Worm (Caenorhabditis elegans) whole organism, L2 larva: Measurements from ENCODE around the gene ZK228.4.

ENCODE experiments used
- C34F6.9 ChIP-seq: fragments of 150-350 bp; optimal IDR thresholded peaks from 2 replicates; lab custom pipeline; 2014; ENCODE audit warnings: missing biosample characterization, missing genetic modification characterization
- F13H6.1 ChIP-seq: sonication (generic microtip); optimal IDR thresholded peaks from 2 replicates; lab custom pipeline; 2016; ENCODE audit warnings: missing genetic modification characterization, missing compliant biosample characterization
- R02D3.7 ChIP-seq: fragments of 150-350 bp; optimal IDR thresholded peaks from 2 replicates; lab custom pipeline; 2014; ENCODE audit warnings: missing biosample characterization, missing genetic modification characterization
- Y55F3AM.14 ChIP-seq: fragments of 200-800 bp; sonication (Bioruptor generic); optimal IDR thresholded peaks from 2 replicates; lab custom pipeline; 2018; ENCODE audit warnings: mild to moderate bottlenecking, missing genetic modification characterization, missing compliant biosample characterization
- alr-1 ChIP-seq: fragments of 150-350 bp; optimal IDR thresholded peaks from 2 replicates; lab custom pipeline; 2014; ENCODE audit warnings: missing biosample characterization, missing genetic modification characterization
- aly-2 ChIP-seq: fragments of 150-350 bp; optimal IDR thresholded peaks from 2 replicates; lab custom pipeline; 2014; ENCODE audit warnings: missing biosample characterization, missing genetic modification characterization
- blmp-1 ChIP-seq: sonication (generic microtip); optimal IDR thresholded peaks from 2 replicates; lab custom pipeline; 2017; ENCODE audit warnings: missing genetic modification characterization, mild to moderate bottlenecking, missing compliant biosample characterization, antibody characterized with exemption, moderate library complexity; ENCODE audit not compliant: insufficient read depth
- ceh-82 ChIP-seq: fragments of 150-350 bp; optimal IDR thresholded peaks from 2 replicates; lab custom pipeline; 2014; ENCODE audit warnings: missing biosample characterization, missing genetic modification characterization
- egl-27 ChIP-seq: sonication (generic microtip); optimal IDR thresholded peaks from 3 replicates; lab custom pipeline; 2017; ENCODE audit warnings: missing biosample characterization, missing genetic modification reagents, missing genetic modification characterization
- elt-1 ChIP-seq: fragments of 150-350 bp; optimal IDR thresholded peaks from 2 replicates; lab custom pipeline; 2014; ENCODE audit warnings: missing biosample characterization, missing genetic modification characterization
- elt-3 ChIP-seq: sonication (generic microtip); optimal IDR thresholded peaks from 2 replicates; lab custom pipeline; 2017; ENCODE audit warnings: missing biosample characterization, missing genetic modification characterization
- fos-1 ChIP-seq: fragments of 150-350 bp; optimal IDR thresholded peaks from 2 replicates; lab custom pipeline; 2014; ENCODE audit warnings: missing biosample characterization, missing genetic modification characterization
- lin-11 ChIP-seq: fragments of 150-350 bp; sonication (generic microtip); optimal IDR thresholded peaks from 2 replicates; lab custom pipeline; 2014; ENCODE audit warnings: missing biosample characterization, missing genetic modification characterization, inconsistent platforms, mixed read lengths
- lin-13 ChIP-seq: fragments of 150-350 bp; optimal IDR thresholded peaks from 2 replicates; lab custom pipeline; 2014; ENCODE audit warnings: missing biosample characterization, missing genetic modification reagents, missing genetic modification characterization
- lin-39 ChIP-seq: fragments of 150-350 bp; optimal IDR thresholded peaks from 2 replicates; lab custom pipeline; 2014; ENCODE audit warnings: missing biosample characterization, missing genetic modification reagents, missing genetic modification characterization
- lsy-2 ChIP-seq, 2 experiments: fragments of 150-350 bp in 1 of 2; sonication (generic microtip) in 1 of 2; optimal IDR thresholded peaks; 2 replicates each; lab custom pipeline; 2014 to 2017; ENCODE audit warnings: missing biosample characterization in 2 of 2, missing genetic modification characterization in 2 of 2
- mab-5 ChIP-seq: fragments of 150-350 bp; optimal IDR thresholded peaks from 2 replicates; lab custom pipeline; 2014; ENCODE audit warnings: missing biosample characterization, missing genetic modification characterization
- mbf-1 ChIP-seq: sonication (generic microtip); optimal IDR thresholded peaks from 2 replicates; lab custom pipeline; 2017; ENCODE audit warnings: missing biosample characterization, missing genetic modification characterization
- mdl-1 ChIP-seq, 2 experiments: fragments of 150-350 bp in 1 of 2; sonication (generic microtip) in 1 of 2; optimal IDR thresholded peaks; 2 replicates each; lab custom pipeline; 2017; ENCODE audit warnings: missing biosample characterization in 2 of 2, missing genetic modification characterization in 2 of 2
- nhr-11 ChIP-seq: fragments of 150-350 bp; optimal IDR thresholded peaks from 2 replicates; lab custom pipeline; 2014; ENCODE audit warnings: missing biosample characterization, missing genetic modification characterization
- nhr-129 ChIP-seq: fragments of 150-350 bp; optimal IDR thresholded peaks from 2 replicates; lab custom pipeline; 2014; ENCODE audit warnings: missing biosample characterization, missing genetic modification characterization
- nhr-21 ChIP-seq: fragments of 150-350 bp; optimal IDR thresholded peaks from 2 replicates; lab custom pipeline; 2014; ENCODE audit warnings: missing biosample characterization, missing genetic modification characterization
- nhr-25 ChIP-seq: fragments of 150-350 bp; sonication (generic microtip); optimal IDR thresholded peaks from 3 replicates; lab custom pipeline; 2014; ENCODE audit warnings: missing biosample characterization, missing genetic modification characterization
- nhr-77 ChIP-seq: fragments of 150-350 bp; optimal IDR thresholded peaks from 2 replicates; lab custom pipeline; 2014; ENCODE audit warnings: missing biosample characterization, missing genetic modification characterization
- peb-1 ChIP-seq: fragments of 150-350 bp; optimal IDR thresholded peaks from 2 replicates; lab custom pipeline; 2014; ENCODE audit warnings: missing biosample characterization, missing genetic modification characterization
- skn-1 ChIP-seq: sonication (generic microtip); optimal IDR thresholded peaks from 2 replicates; lab custom pipeline; 2017; ENCODE audit warnings: missing biosample characterization, missing genetic modification characterization
- sma-3 ChIP-seq: sonication (generic microtip); optimal IDR thresholded peaks from 2 replicates; lab custom pipeline; 2016; ENCODE audit warnings: missing genetic modification reagents, missing genetic modification characterization, missing compliant biosample characterization
- sma-9 ChIP-seq, 2 experiments: fragments of 150-350 bp in 1 of 2; sonication (generic microtip) in 1 of 2; optimal IDR thresholded peaks; 2 replicates each; lab custom pipeline; 2014 to 2016; ENCODE audit warnings: missing genetic modification characterization in 2 of 2, mild to moderate bottlenecking in 1 of 2, missing biosample characterization in 1 of 2, missing compliant biosample characterization in 1 of 2, missing genetic modification reagents in 1 of 2, moderate library complexity in 1 of 2
- snpc-4 ChIP-seq: fragments of 150-350 bp; optimal IDR thresholded peaks from 2 replicates; lab custom pipeline; 2014; ENCODE audit warnings: missing biosample characterization, missing genetic modification characterization
- unc-39 ChIP-seq: fragments of 150-350 bp; optimal IDR thresholded peaks from 2 replicates; lab custom pipeline; 2014; ENCODE audit warnings: missing biosample characterization, missing genetic modification characterization
- unc-55 ChIP-seq: fragments of 150-350 bp; sonication (generic microtip); optimal IDR thresholded peaks from 3 replicates; lab custom pipeline; 2014; ENCODE audit warnings: missing biosample characterization, missing genetic modification reagents, missing genetic modification characterization
- zag-1 ChIP-seq: fragments of 150-350 bp; optimal IDR thresholded peaks from 2 replicates; lab custom pipeline; 2014; ENCODE audit warnings: missing biosample characterization, missing genetic modification characterization
- ztf-11 ChIP-seq: sonication (generic microtip); optimal IDR thresholded peaks from 2 replicates; lab custom pipeline; 2017; ENCODE audit warnings: missing biosample characterization, missing genetic modification characterization
- ztf-4 ChIP-seq: fragments of 150-350 bp; optimal IDR thresholded peaks from 2 replicates; lab custom pipeline; 2014; ENCODE audit warnings: missing biosample characterization, missing genetic modification characterization

Gene ZK228.4

ce11 chrV:18474223-18474622 lies 11.6 kb downstream of the ZK228.4 start, which contains the start of gene srh-181:
srh-181 (plus strand) TSS chrV:18474523.
- TF ChIP-seq lin-39 (tag; lab: Kevin White, UChicago) (no peak), alr-1 (tag; lab: Kevin White, UChicago) (no peak), ztf-11 (tag; lab: Kevin White, UChicago) (no peak), sma-9 (GFP tag; optimal IDR thresholded peaks at IDR 0.05; lab: Kevin White, UChicago) (no peak), sma-9 (tag; optimal IDR thresholded peaks at IDR 0.05; lab: Kevin White, UChicago) (no peak), aly-2 (no peak), mdl-1 (tag; optimal IDR thresholded peaks at IDR 0.05; lab: Kevin White, UChicago) (no peak), ceh-82 (tag; lab: Kevin White, UChicago) (no peak), ztf-4 (tag; lab: Kevin White, UChicago) (no peak), sma-3 (GFP tag; lab: Kevin White, UChicago) (no peak), nhr-77 (tag; lab: Kevin White, UChicago) (no peak), zag-1 (tag; lab: Kevin White, UChicago) (no peak)

DNA sequence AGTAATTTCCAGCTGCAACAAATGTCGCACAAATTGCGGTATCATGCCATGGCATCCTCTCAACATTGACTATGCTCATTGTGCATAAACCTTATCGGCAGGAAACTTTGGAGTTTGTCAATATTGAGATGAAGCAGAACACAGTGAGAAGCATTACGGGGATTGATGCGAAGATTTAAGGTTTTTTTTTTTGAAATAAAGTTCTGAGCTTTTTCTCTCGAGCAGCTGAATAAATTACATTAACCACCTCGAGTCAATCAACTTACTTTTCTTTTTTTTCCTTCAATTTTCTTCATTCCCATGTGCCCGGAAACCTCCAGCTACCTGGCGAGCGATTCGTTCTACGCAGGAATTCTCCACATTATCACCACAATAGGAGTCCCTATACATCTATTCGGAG lies 13.5 kb downstream of the ZK228.4 start, which contains the start of gene srh-179:
Gene srh-179 (plus strand): TSS at position 301 of the 400 bp plus-strand sequence.
- TF ChIP-seq nhr-129 (tag; lab: Kevin White, UChicago) (no peak), peb-1 (tag; lab: Kevin White, UChicago) (no peak), R02D3.7 (no peak), blmp-1 (tag; lab: Kevin White, UChicago) (no peak), nhr-11 (tag; lab: Kevin White, UChicago) (no peak)

- TF ChIP-seq lin-13 (GFP tag; lab: Kevin White, UChicago), result no peak
- no peak for TF ChIP-seq lsy-2 (tag; optimal IDR thresholded peaks at IDR 0.05; lab: Kevin White, UChicago)
These were observed 17.6 kb downstream of the ZK228.4 start, which contains the start of gene srh-178 for ce11 chrV:18480231-18480630. srh-178 (minus strand) TSS chrV:18480331.

DNA sequence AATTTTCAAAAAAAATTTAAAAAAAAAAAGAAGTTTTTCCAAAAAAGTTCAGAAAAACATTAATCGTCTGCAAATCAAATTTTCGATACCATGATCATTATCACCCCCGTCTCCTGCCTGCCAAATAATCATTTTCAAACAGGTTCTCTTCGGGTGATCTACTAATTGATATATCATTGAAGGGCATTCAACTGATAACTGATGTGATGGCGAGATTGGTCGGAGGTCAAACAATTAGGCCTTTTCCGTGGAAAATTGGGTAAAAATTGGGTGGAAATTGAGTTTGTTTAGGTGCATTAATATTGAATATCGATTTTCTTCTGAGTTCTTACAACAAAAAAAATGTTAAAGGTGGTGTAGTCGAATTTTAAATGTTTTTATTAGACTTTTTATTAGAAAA lies 24.6 kb downstream of the ZK228.4 start, which contains the start of gene Y51A2D.18:
Gene Y51A2D.18 (minus strand): TSS at position 101 of the 400 bp plus-strand sequence.
- TF ChIP-seq elt-3, result no peak
- TF ChIP-seq skn-1, result no peak
- no peak for TF ChIP-seq aly-2
- no peak for TF ChIP-seq snpc-4 (tag; lab: Kevin White, UChicago)
- TF ChIP-seq Y55F3AM.14 (GFP tag; lab: Kevin White, UChicago), result no peak
- TF ChIP-seq mbf-1 (tag; lab: Kevin White, UChicago), result no peak
- no peak for TF ChIP-seq ztf-4 (tag; lab: Kevin White, UChicago)
- TF ChIP-seq egl-27 (tag; lab: Kevin White, UChicago), result no peak
- no peak for TF ChIP-seq nhr-25
- no peak for TF ChIP-seq lin-11 (tag; lab: Kevin White, UChicago)
- no peak for TF ChIP-seq nhr-77 (tag; lab: Kevin White, UChicago)
- TF ChIP-seq nhr-129 (tag; lab: Kevin White, UChicago), result no peak
- no peak for TF ChIP-seq nhr-11 (tag; lab: Kevin White, UChicago)
- no peak for TF ChIP-seq mab-5 (tag; lab: Kevin White, UChicago)
- no peak for TF ChIP-seq peb-1 (tag; lab: Kevin White, UChicago)
- no peak for TF ChIP-seq fos-1
- TF ChIP-seq F13H6.1 (tag; lab: Kevin White, UChicago), result no peak
- TF ChIP-seq elt-1 (tag; lab: Kevin White, UChicago), result no peak

- peak; percentile 69 for TF ChIP-seq C34F6.9 (tag; lab: Kevin White, UChicago)
- no peak for TF ChIP-seq nhr-21 (tag; lab: Kevin White, UChicago)
- no peak for TF ChIP-seq ztf-4 (tag; lab: Kevin White, UChicago)
- peak; percentile 31 for TF ChIP-seq unc-39 (tag; lab: Kevin White, UChicago)
- TF ChIP-seq mdl-1 (tag; optimal IDR thresholded peaks at IDR 0.05; lab: Kevin White, UChicago), result peak in 1 of 2 experiments; percentile 55
- TF ChIP-seq nhr-11 (tag; lab: Kevin White, UChicago), result no peak
- peak; percentile 67 for TF ChIP-seq zag-1 (tag; lab: Kevin White, UChicago)
- no peak for TF ChIP-seq skn-1
- peak in 1 of 2 experiments; percentile 64 for TF ChIP-seq lsy-2 (tag; optimal IDR thresholded peaks at IDR 0.05; lab: Kevin White, UChicago)
- peak; percentile 6 for TF ChIP-seq F13H6.1 (tag; lab: Kevin White, UChicago)
- peak; percentile 52 for TF ChIP-seq nhr-129 (tag; lab: Kevin White, UChicago)
- TF ChIP-seq alr-1 (tag; lab: Kevin White, UChicago), result no peak
- TF ChIP-seq mbf-1 (tag; lab: Kevin White, UChicago), result no peak
- peak; percentile 76 for TF ChIP-seq unc-55 (GFP tag; lab: Kevin White, UChicago)
- peak; percentile 62 for TF ChIP-seq snpc-4 (tag; lab: Kevin White, UChicago)
- no peak for TF ChIP-seq fos-1
These were observed 27.8 kb downstream of the ZK228.4 start for ce11 chrV:18490284-18490832.
